Fruit fly (Drosophila melanogaster) Kc167 (cell line): ENCODE measurements around the gene CG33687.

Experiments used
- Myc ChIP-seq: fragments of >200 bp; optimal IDR thresholded peaks from 2 replicates; lab custom pipeline; 2017; ENCODE audit warnings: missing external identifiers
- Sin3A ChIP-seq: fragments of >200 bp; optimal IDR thresholded peaks from 2 replicates; lab custom pipeline; 2018; ENCODE audit warnings: missing external identifiers
- h ChIP-seq: fragments of >200 bp; optimal IDR thresholded peaks from 3 replicates; lab custom pipeline; 2018; ENCODE audit warnings: missing external identifiers
- insv ChIP-seq: fragments of >200 bp; optimal IDR thresholded peaks from 3 replicates; lab custom pipeline; 2018; ENCODE audit warnings: missing external identifiers
- psq ChIP-seq: fragments of >200 bp; optimal IDR thresholded peaks from 2 replicates; lab custom pipeline; 2017; ENCODE audit warnings: missing external identifiers
- ttk ChIP-seq: sonication (Bioruptor generic); optimal IDR thresholded peaks from 2 replicates; lab custom pipeline; 2017; ENCODE audit warnings: missing external identifiers

dm6 chr3L:16213201-16213600 lies 15.5 kb downstream of the CG33687 start:
- no peak for TF ChIP-seq h
- TF ChIP-seq psq (lab: Kevin White, UChicago) = no peak
- no peak for TF ChIP-seq Sin3A (lab: Kevin White, UChicago)
- no peak for TF ChIP-seq Myc (lab: Kevin White, UChicago)
- no peak for TF ChIP-seq ttk (lab: Kevin White, UChicago)
- no peak for TF ChIP-seq insv (lab: Kevin White, UChicago)
